Fruit fly (Drosophila melanogaster) whole organism, prepupa: ENCODE measurements around the gene Klp31E.

Experiments
- Blimp-1 ChIP-seq: fragments of 200-800 bp; sonication (Bioruptor generic); optimal IDR thresholded peaks from 3 replicates; lab custom pipeline; 2017; ENCODE audit warnings: missing biosample characterization, missing genetic modification characterization, mild to moderate bottlenecking, moderate library complexity, missing genetic modification reagents
- CG10631 ChIP-seq: fragments of 200-800 bp; sonication (Bioruptor generic); optimal IDR thresholded peaks from 2 replicates; lab custom pipeline; 2016; ENCODE audit warnings: missing biosample characterization, missing genetic modification characterization
- CG10669 ChIP-seq: fragments of 200-800 bp; sonication (Bioruptor generic); optimal IDR thresholded peaks from 3 replicates; lab custom pipeline; 2018; ENCODE audit warnings: missing biosample characterization, mild to moderate bottlenecking, missing genetic modification characterization, moderate library complexity
- CG11294 ChIP-seq: fragments of 200-800 bp; sonication (Bioruptor generic); IDR thresholded peaks from 2 replicates; pipeline ENCODE4 v1.3.6; 2022; ENCODE audit warnings: missing biosample characterization, missing genetic modification characterization
- CG11762 ChIP-seq: fragments of 200-800 bp; sonication (Bioruptor generic); optimal IDR thresholded peaks from 3 replicates; lab custom pipeline; 2016; ENCODE audit warnings: missing biosample characterization, missing genetic modification characterization; ENCODE audit not compliant: insufficient read depth
- CG11902 ChIP-seq: fragments of 200-800 bp; sonication (Bioruptor generic); optimal IDR thresholded peaks from 3 replicates; lab custom pipeline; 2016; ENCODE audit warnings: missing biosample characterization, missing genetic modification characterization
- CG1621 ChIP-seq: fragments of 200-800 bp; sonication (Bioruptor generic); optimal IDR thresholded peaks from 3 replicates; lab custom pipeline; 2018; ENCODE audit warnings: missing biosample characterization, mild to moderate bottlenecking, missing genetic modification characterization
- CG3032 ChIP-seq: fragments of 200-800 bp; optimal IDR thresholded peaks from 2 replicates; lab custom pipeline; 2019; ENCODE audit warnings: missing biosample characterization, mild to moderate bottlenecking, missing genetic modification characterization, moderate library complexity
- CG31627 ChIP-seq: fragments of 200-800 bp; sonication (Bioruptor generic); optimal IDR thresholded peaks from 3 replicates; lab custom pipeline; 2016; ENCODE audit warnings: missing biosample characterization, missing genetic modification characterization
- CG32006 ChIP-seq: fragments of 200-800 bp; sonication (Bioruptor generic); optimal IDR thresholded peaks from 3 replicates; lab custom pipeline; 2017; ENCODE audit warnings: missing biosample characterization, mild to moderate bottlenecking, missing genetic modification characterization
- CG4318 ChIP-seq: fragments of 200-800 bp; sonication (Bioruptor generic); optimal IDR thresholded peaks from 3 replicates; lab custom pipeline; 2017; ENCODE audit warnings: missing biosample characterization, mild to moderate bottlenecking, missing genetic modification characterization
- CG6163 ChIP-seq: fragments of 200-800 bp; sonication (Bioruptor generic); IDR thresholded peaks from 3 replicates; pipeline ENCODE4 v1.3.6; 2022; ENCODE audit warnings: missing biosample characterization, missing genetic modification characterization
- CG6276 ChIP-seq: fragments of 200-800 bp; sonication (Bioruptor generic); optimal IDR thresholded peaks from 2 replicates; lab custom pipeline; 2017; ENCODE audit warnings: missing biosample characterization, mild to moderate bottlenecking, missing genetic modification characterization
- CG6792 ChIP-seq: fragments of 200-800 bp; sonication (Bioruptor generic); optimal IDR thresholded peaks from 3 replicates; lab custom pipeline; 2016; ENCODE audit warnings: missing biosample characterization, missing genetic modification characterization
- CG6808 ChIP-seq: fragments of 200-800 bp; sonication (Bioruptor generic); optimal IDR thresholded peaks from 3 replicates; lab custom pipeline; 2017; ENCODE audit warnings: missing biosample characterization, missing genetic modification characterization, mild to moderate bottlenecking, moderate library complexity, missing genetic modification reagents
- CG6854 ChIP-seq: fragments of 200-800 bp; sonication (Bioruptor generic); optimal IDR thresholded peaks from 2 replicates; lab custom pipeline; 2017; ENCODE audit warnings: missing biosample characterization, mild to moderate bottlenecking, missing genetic modification characterization
- CG7368 ChIP-seq: fragments of 200-800 bp; sonication (Bioruptor generic); optimal IDR thresholded peaks from 3 replicates; lab custom pipeline; 2016; ENCODE audit warnings: missing biosample characterization, missing genetic modification characterization
- CG8119 ChIP-seq: fragments of 200-800 bp; sonication (Bioruptor generic); IDR thresholded peaks from 3 replicates; pipeline ENCODE4 v1.3.6; 2022; ENCODE audit warnings: missing biosample characterization, missing genetic modification characterization
- CG8319 ChIP-seq: fragments of 200-800 bp; sonication (Bioruptor generic); optimal IDR thresholded peaks from 3 replicates; lab custom pipeline; 2016; ENCODE audit warnings: missing biosample characterization, missing genetic modification characterization
- CG9139 ChIP-seq: fragments of 200-800 bp; sonication (Bioruptor generic); optimal IDR thresholded peaks from 3 replicates; lab custom pipeline; 2017; ENCODE audit warnings: missing biosample characterization, mild to moderate bottlenecking, missing genetic modification characterization
- Eip75B ChIP-seq: fragments of 200-800 bp; sonication (Bioruptor generic); optimal IDR thresholded peaks from 3 replicates; lab custom pipeline; 2016; ENCODE audit warnings: missing biosample characterization, missing genetic modification characterization
- Eip78C ChIP-seq: fragments of 200-800 bp; sonication (Bioruptor generic); peaks from one replicate; lab custom pipeline; 2016; ENCODE audit warnings: missing biosample characterization, missing genetic modification characterization
- Eip93F ChIP-seq: fragments of 200-800 bp; sonication (Bioruptor generic); optimal IDR thresholded peaks from 2 replicates; lab custom pipeline; 2016; ENCODE audit warnings: missing biosample characterization, mild to moderate bottlenecking, missing genetic modification characterization
- Ets21C ChIP-seq: fragments of 200-800 bp; sonication (Bioruptor generic); optimal IDR thresholded peaks from 3 replicates; lab custom pipeline; 2016; ENCODE audit warnings: missing biosample characterization, missing genetic modification characterization
- Ets96B ChIP-seq: fragments of 200-800 bp; optimal IDR thresholded peaks from 2 replicates; lab custom pipeline; 2019; ENCODE audit warnings: missing biosample characterization, mild to moderate bottlenecking, missing genetic modification characterization, moderate library complexity
- Hr39 ChIP-seq: fragments of 200-800 bp; sonication (Bioruptor generic); optimal IDR thresholded peaks from 2 replicates; lab custom pipeline; 2016; ENCODE audit warnings: missing biosample characterization, missing genetic modification characterization
- Hr4 ChIP-seq: fragments of 200-800 bp; sonication (Bioruptor generic); optimal IDR thresholded peaks from 3 replicates; lab custom pipeline; 2016; ENCODE audit warnings: missing biosample characterization, missing genetic modification characterization
- Lpt ChIP-seq: fragments of 200-800 bp; sonication (Bioruptor generic); optimal IDR thresholded peaks from 3 replicates; lab custom pipeline; 2016; ENCODE audit warnings: missing biosample characterization, missing genetic modification characterization
- OdsH ChIP-seq: fragments of 200-800 bp; sonication (Bioruptor generic); optimal IDR thresholded peaks from 3 replicates; lab custom pipeline; 2016; ENCODE audit warnings: missing biosample characterization, missing genetic modification characterization
- Smox ChIP-seq: fragments of 200-800 bp; sonication (Bioruptor generic); optimal IDR thresholded peaks from 3 replicates; lab custom pipeline; 2016; ENCODE audit warnings: missing biosample characterization, missing genetic modification characterization
- Sox102F ChIP-seq: fragments of 200-800 bp; sonication (Bioruptor generic); optimal IDR thresholded peaks from 2 replicates; lab custom pipeline; 2016; ENCODE audit warnings: missing biosample characterization, mild to moderate bottlenecking, missing genetic modification characterization
- Sox14 ChIP-seq: fragments of 200-800 bp; sonication (Bioruptor generic); optimal IDR thresholded peaks from 3 replicates; lab custom pipeline; 2016; ENCODE audit warnings: missing biosample characterization, missing genetic modification characterization
- Sox15 ChIP-seq: fragments of 200-800 bp; sonication (Bioruptor generic); optimal IDR thresholded peaks from 3 replicates; lab custom pipeline; 2016; ENCODE audit warnings: missing biosample characterization, missing genetic modification characterization
- achi ChIP-seq: fragments of 200-800 bp; sonication (Bioruptor generic); optimal IDR thresholded peaks from 3 replicates; lab custom pipeline; 2016; ENCODE audit warnings: missing biosample characterization, missing genetic modification characterization
- acj6 ChIP-seq: fragments of 200-800 bp; sonication (Bioruptor generic); optimal IDR thresholded peaks from 3 replicates; lab custom pipeline; 2016; ENCODE audit warnings: missing biosample characterization, missing genetic modification characterization
- dac ChIP-seq: fragments of 200-800 bp; sonication (Bioruptor generic); optimal IDR thresholded peaks from 2 replicates; lab custom pipeline; 2017; ENCODE audit warnings: missing biosample characterization, mild to moderate bottlenecking, missing genetic modification characterization
- dsx ChIP-seq: fragments of 200-800 bp; optimal IDR thresholded peaks from 3 replicates; lab custom pipeline; 2019; ENCODE audit warnings: missing biosample characterization, mild to moderate bottlenecking, missing genetic modification characterization, moderate library complexity; ENCODE audit not compliant: poor library complexity, severe bottlenecking
- eg ChIP-seq: fragments of 200-800 bp; sonication (Bioruptor generic); IDR thresholded peaks from 3 replicates; pipeline ENCODE4 v1.3.6; 2022; ENCODE audit warnings: missing biosample characterization, missing genetic modification characterization
- esn ChIP-seq: fragments of 200-800 bp; sonication (Bioruptor generic); optimal IDR thresholded peaks from 2 replicates; lab custom pipeline; 2016; ENCODE audit warnings: missing biosample characterization, mild to moderate bottlenecking, missing genetic modification characterization, moderate library complexity
- fd59A ChIP-seq: fragments of 200-800 bp; sonication (Bioruptor generic); optimal IDR thresholded peaks from 2 replicates; lab custom pipeline; 2017; ENCODE audit warnings: missing biosample characterization, mild to moderate bottlenecking, missing genetic modification characterization, missing genetic modification reagents
- fkh ChIP-seq: fragments of 200-800 bp; sonication (Bioruptor generic); optimal IDR thresholded peaks from 3 replicates; lab custom pipeline; 2017; ENCODE audit warnings: missing biosample characterization, mild to moderate bottlenecking, missing genetic modification characterization, moderate library complexity
- lz ChIP-seq: fragments of 200-800 bp; sonication (Bioruptor generic); optimal IDR thresholded peaks from 3 replicates; lab custom pipeline; 2016; ENCODE audit warnings: missing biosample characterization, missing genetic modification characterization
- net ChIP-seq: fragments of 200-800 bp; sonication (Bioruptor generic); optimal IDR thresholded peaks from 3 replicates; lab custom pipeline; 2016; ENCODE audit warnings: missing biosample characterization, missing genetic modification characterization
- pdm3 ChIP-seq: fragments of 200-800 bp; sonication (Bioruptor generic); optimal IDR thresholded peaks from 3 replicates; lab custom pipeline; 2016; ENCODE audit warnings: missing biosample characterization, missing genetic modification characterization
- salr ChIP-seq, 2 experiments: fragments of 200-800 bp; sonication (Bioruptor generic); optimal IDR thresholded peaks; 3 replicates each; lab custom pipeline; 2016 to 2018; ENCODE audit warnings: missing biosample characterization in 2 of 2, missing genetic modification characterization in 2 of 2, mild to moderate bottlenecking in 1 of 2
- spab ChIP-seq: fragments of 200-800 bp; sonication (Bioruptor generic); optimal IDR thresholded peaks from 2 replicates; lab custom pipeline; 2017; ENCODE audit warnings: missing biosample characterization, mild to moderate bottlenecking, missing genetic modification characterization, missing genetic modification reagents
- ss ChIP-seq, 2 experiments: fragments of 200-800 bp; sonication (Bioruptor generic); optimal IDR thresholded peaks; 2 replicates in 1 of 2; 3 replicates in 1 of 2; lab custom pipeline; 2017 to 2018; ENCODE audit warnings: mild to moderate bottlenecking in 2 of 2, missing biosample characterization in 2 of 2, missing genetic modification characterization in 2 of 2, moderate library complexity in 1 of 2
- topi ChIP-seq: fragments of 200-800 bp; sonication (Bioruptor generic); optimal IDR thresholded peaks from 3 replicates; lab custom pipeline; 2016; ENCODE audit warnings: missing biosample characterization, missing genetic modification characterization
- vri ChIP-seq: fragments of 200-800 bp; sonication (Bioruptor generic); optimal IDR thresholded peaks from 3 replicates; lab custom pipeline; 2016; ENCODE audit warnings: missing biosample characterization, mild to moderate bottlenecking, missing genetic modification characterization

The Klp31E gene

dm6 chr2L:10466865-10467270 is 53.1 kb downstream of the Klp31E start:
- TF ChIP-seq OdsH = peak; percentile 17
- no peak for TF ChIP-seq CG4318
- no peak for TF ChIP-seq spab (GFP tag; lab: Kevin White, UChicago)
- TF ChIP-seq CG11294 = no peak
- TF ChIP-seq Eip93F (GFP tag; lab: Kevin White, UChicago) = no peak
- peak; percentile 29 for TF ChIP-seq CG6276 (GFP tag; lab: Kevin White, UChicago)
- TF ChIP-seq Smox = no peak
- peak; percentile 12 for TF ChIP-seq acj6 (GFP tag; lab: Kevin White, UChicago)
- TF ChIP-seq Hr4 (GFP tag; lab: Kevin White, UChicago) = peak; percentile 47
- TF ChIP-seq achi = peak; percentile 18
- peak; percentile 79 for TF ChIP-seq Eip78C (GFP tag; lab: Kevin White, UChicago)
- peak in 1 of 2 experiments; percentile 62 for TF ChIP-seq salr (GFP tag; optimal IDR thresholded peaks at IDR 0.05; lab: Kevin White, UChicago)
- no peak for TF ChIP-seq lz
- TF ChIP-seq, all 60 proteins: peak for 7

- TF ChIP-seq CG6163 (GFP tag; lab: Robert Waterston, UW) (peak; percentile 80), OdsH (peak; percentile 58), Ets96B (tag; lab: Kevin White, UChicago) (peak; percentile 69), CG10669 (GFP tag; lab: Kevin White, UChicago) (peak; percentile 75), Lpt (GFP tag; lab: Kevin White, UChicago) (peak; percentile 13), net (peak; percentile 44), fkh (GFP tag; lab: Kevin White, UChicago) (no peak), CG9139 (GFP tag; lab: Kevin White, UChicago) (no peak), CG6854 (no peak), eg (GFP tag; lab: Robert Waterston, UW) (no peak; the same call in 2 of the 3 replicates), CG32006 (peak; percentile 67), Eip78C (GFP tag; lab: Kevin White, UChicago) (peak; percentile 81), acj6 (GFP tag; lab: Kevin White, UChicago) (peak; percentile 52), Sox14 (GFP tag; lab: Kevin White, UChicago) (peak; percentile 30), Ets21C (GFP tag; lab: Kevin White, UChicago) (no peak), topi (GFP tag; lab: Kevin White, UChicago) (peak; percentile 17), vri (GFP tag; lab: Kevin White, UChicago) (no peak), salr (GFP tag; optimal IDR thresholded peaks at IDR 0.05; lab: Kevin White, UChicago) (peak in 1 of 2 experiments; percentile 30), CG11902 (GFP tag; lab: Kevin White, UChicago) (peak; percentile 34), dac (GFP tag; lab: Kevin White, UChicago) (no peak), CG3032 (peak; percentile 60), Eip75B (GFP tag; lab: Kevin White, UChicago) (peak; percentile 5), Sox15 (GFP tag; lab: Kevin White, UChicago) (peak; percentile 25), achi (peak; percentile 54), CG11762 (peak; percentile 30), CG7368 (GFP tag; lab: Kevin White, UChicago) (peak; percentile 37), CG10631 (GFP tag; lab: Kevin White, UChicago) (peak; percentile 46), pdm3 (GFP tag; lab: Kevin White, UChicago) (peak; percentile 60), CG4318 (peak; percentile 19), lz (peak; percentile 7), esn (GFP tag; lab: Kevin White, UChicago) (peak; percentile 24), Hr39 (GFP tag; lab: Kevin White, UChicago) (peak; percentile 4), CG6276 (GFP tag; lab: Kevin White, UChicago) (peak; percentile 10), ss (GFP tag; optimal IDR thresholded peaks at IDR 0.05; lab: Kevin White, UChicago) (no peak), CG1621 (tag; lab: Kevin White, UChicago) (no peak), CG8119 (no peak), CG31627 (GFP tag; lab: Kevin White, UChicago) (peak; percentile 14), fd59A (GFP tag; lab: Kevin White, UChicago) (peak; percentile 27), CG8319 (peak; percentile 4), Blimp-1 (GFP tag; lab: Kevin White, UChicago) (no peak), dsx (GFP tag; lab: Kevin White, UChicago) (no peak), CG6808 (GFP tag; lab: Kevin White, UChicago) (peak; percentile 48), Sox102F (GFP tag; lab: Kevin White, UChicago) (peak; percentile 42), CG6792 (GFP tag; lab: Kevin White, UChicago) (peak; percentile 52)
Measured at dm6 chr2L:10468388-10468787, 54.6 kb downstream of the Klp31E start.
